Worm (Caenorhabditis elegans) whole organism, L1 larva: ENCODE measurements around the gene B0353.1.

ENCODE experiments used
- unc-130 ChIP-seq: fragments of 150-350 bp; optimal IDR thresholded peaks from 2 replicates; lab custom pipeline; 2017; ENCODE audit warnings: missing biosample characterization, missing genetic modification characterization, inconsistent platforms
- unc-62 ChIP-seq: fragments of 150-350 bp; optimal IDR thresholded peaks from 2 replicates; lab custom pipeline; 2014; ENCODE audit warnings: missing biosample characterization, missing genetic modification reagents, missing genetic modification characterization

DNA sequence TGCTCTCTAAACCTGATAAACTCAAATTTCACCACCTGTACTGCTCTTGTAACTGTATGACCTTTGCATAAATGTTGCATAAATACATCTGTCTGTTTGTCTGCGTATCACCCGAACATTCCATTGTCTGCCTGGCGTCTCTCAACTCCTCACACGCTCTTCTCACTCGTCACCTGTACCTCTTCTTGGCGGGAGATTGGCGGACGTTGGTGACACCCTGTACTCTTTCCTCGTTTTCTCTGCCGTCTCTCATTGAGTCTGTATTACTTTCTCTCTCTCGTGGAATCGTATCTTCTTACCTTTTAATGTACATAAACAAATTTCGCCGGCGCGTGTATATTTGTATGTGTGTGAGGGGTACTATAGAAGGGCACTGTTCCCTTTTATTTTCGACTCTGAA is 3.1 kb downstream of the B0353.1 start:
- TF ChIP-seq unc-62 (GFP tag; lab: Kevin White, UChicago) (no peak), unc-130 (tag; lab: Kevin White, UChicago) (no peak)
